ENCODE assay signal across 1 worm cellular context in the genomic region with DNA sequence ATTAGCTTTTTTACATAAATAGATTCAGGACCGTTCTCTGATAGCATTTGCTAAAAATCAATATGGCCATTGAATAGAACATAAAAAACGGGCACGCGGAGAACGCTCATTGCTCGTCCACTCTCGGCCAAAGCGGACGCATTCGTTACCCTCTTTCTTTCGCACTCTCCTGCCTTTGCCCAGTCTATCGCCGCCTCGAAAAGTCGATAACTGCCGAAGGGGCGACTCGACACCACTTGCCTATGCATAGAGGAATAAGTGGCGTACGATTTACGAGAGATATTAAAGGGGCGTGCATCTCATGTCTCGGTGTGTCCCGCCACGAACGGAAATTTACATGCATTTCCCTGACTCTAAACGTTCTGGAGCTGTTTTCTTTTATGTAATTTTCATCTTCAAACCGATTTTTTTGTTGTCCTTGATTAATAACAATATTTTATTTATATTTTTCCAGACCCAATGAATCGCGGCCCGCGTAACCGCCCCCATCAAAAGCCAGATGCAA.
A peak's percentile ranks its signal among the peaks of the same experiment; 100 is the strongest.
TF ChIP-seq lines count a peak whose summit lies in the region.

A gene (plus strand): TSS at position 455 of the 505 bp plus-strand sequence.

TF ChIP-seq in whole organism, L1 larva, 84 proteins besides CTCF, POLR2A, EP300 and RAD21 (continued from another document):
- TF ChIP-seq hlh-17 (GFP tag; optimal IDR thresholded peaks at IDR 0.05; lab: Kevin White, UChicago; ENCODE audit: borderline replicate concordance) (no peak), ztf-4 (tag; optimal IDR thresholded peaks at IDR 0.05; lab: Kevin White, UChicago) (no peak), grh-1 (GFP tag; IDR thresholded peaks at IDR 0.05; lab: Robert Waterston, UW) (no peak), ces-1 (GFP tag; optimal IDR thresholded peaks at IDR 0.05; lab: Kevin White, UChicago) (no peak), snu-23 (GFP tag; optimal IDR thresholded peaks at IDR 0.05; lab: Kevin White, UChicago) (peak; percentile 40), egl-13 (tag; optimal IDR thresholded peaks at IDR 0.05; lab: Kevin White, UChicago) (peak; percentile 22), lin-35 (GFP tag; optimal IDR thresholded peaks at IDR 0.05; lab: Kevin White, UChicago) (peak in 1 of 2 experiments; percentile 23), C16A3.4 (tag; optimal IDR thresholded peaks at IDR 0.05; lab: Kevin White, UChicago) (no peak), fkh-8 (tag; optimal IDR thresholded peaks at IDR 0.05; lab: Kevin White, UChicago) (peak; percentile 31), F16B12.6 (tag; optimal IDR thresholded peaks at IDR 0.05; lab: Kevin White, UChicago) (no peak), mep-1 (tag; optimal IDR thresholded peaks at IDR 0.05; lab: Kevin White, UChicago) (peak; percentile 34), unc-130 (tag; optimal IDR thresholded peaks at IDR 0.05; lab: Kevin White, UChicago) (no peak), aha-1 (tag; optimal IDR thresholded peaks at IDR 0.05; lab: Kevin White, UChicago) (no peak), xbp-1 (tag; optimal IDR thresholded peaks at IDR 0.05; lab: Kevin White, UChicago) (peak; percentile 12), swsn-7 (tag; optimal IDR thresholded peaks at IDR 0.05; lab: Kevin White, UChicago) (peak; percentile 27), alr-1 (tag; optimal IDR thresholded peaks at IDR 0.05; lab: Kevin White, UChicago; ENCODE audit: borderline replicate concordance) (no peak), nhr-12 (tag; optimal IDR thresholded peaks at IDR 0.05; lab: Kevin White, UChicago) (no peak), jun-1 (tag; optimal IDR thresholded peaks at IDR 0.05; lab: Kevin White, UChicago) (no peak), lsy-2 (tag; optimal IDR thresholded peaks at IDR 0.05; lab: Kevin White, UChicago) (peak in 1 of 2 experiments; percentile 12), skn-1 (tag; optimal IDR thresholded peaks at IDR 0.05; lab: Kevin White, UChicago) (no peak), fkh-10 (GFP tag; optimal IDR thresholded peaks at IDR 0.05; lab: Kevin White, UChicago) (no peak), efl-3 (GFP tag; optimal IDR thresholded peaks at IDR 0.05; lab: Kevin White, UChicago) (no peak), nhr-19 (GFP tag; conservative IDR thresholded peaks at IDR 0.05; lab: Robert Waterston, UW) (no peak), lin-39 (tag; optimal IDR thresholded peaks at IDR 0.05; lab: Kevin White, UChicago) (no peak), efl-1 (optimal IDR thresholded peaks at IDR 0.05; lab: Kevin White, UChicago) (no peak), efl-1 (GFP tag; optimal IDR thresholded peaks at IDR 0.05 in 1 of 2; lab: Kevin White, UChicago) (peak; percentile 1 to 14), nhr-20 (tag; optimal IDR thresholded peaks at IDR 0.05; lab: Kevin White, UChicago) (peak; percentile 4), sox-4 (tag; optimal IDR thresholded peaks at IDR 0.05; lab: Kevin White, UChicago) (no peak), nhr-76 (tag; optimal IDR thresholded peaks at IDR 0.05; lab: Kevin White, UChicago) (no peak), irx-1 (tag; optimal IDR thresholded peaks at IDR 0.05; lab: Kevin White, UChicago) (no peak), ceh-88 (GFP tag; IDR thresholded peaks at IDR 0.05; lab: Robert Waterston, UW) (no peak), ets-5 (GFP tag; IDR thresholded peaks at IDR 0.05; lab: Robert Waterston, UW) (no peak), unc-98 (GFP tag; IDR thresholded peaks at IDR 0.05; lab: Robert Waterston, UW) (no peak), nhr-90 (tag; optimal IDR thresholded peaks at IDR 0.05; lab: Kevin White, UChicago; ENCODE audit: poor library complexity) (no peak), ceh-63 (GFP tag; optimal IDR thresholded peaks at IDR 0.05; lab: Kevin White, UChicago) (no peak), nhr-11 (tag; optimal IDR thresholded peaks at IDR 0.05; lab: Kevin White, UChicago) (no peak), lir-3 (tag; optimal IDR thresholded peaks at IDR 0.05; lab: Kevin White, UChicago; ENCODE audit: poor library complexity) (no peak), ztf-11 (tag; optimal IDR thresholded peaks at IDR 0.05; lab: Kevin White, UChicago) (peak in 1 of 2 experiments; percentile 59), nhr-237 (tag; optimal IDR thresholded peaks at IDR 0.05; lab: Kevin White, UChicago) (no peak), egl-27 (tag; optimal IDR thresholded peaks at IDR 0.05; lab: Kevin White, UChicago) (no peak), nhr-71 (tag; optimal IDR thresholded peaks at IDR 0.05; lab: Kevin White, UChicago) (peak; percentile 30), hpl-2 (GFP tag; optimal IDR thresholded peaks at IDR 0.05; lab: Kevin White, UChicago) (no peak), unc-62 (GFP tag; optimal IDR thresholded peaks at IDR 0.05; lab: Kevin White, UChicago) (no peak), elt-2 (tag; optimal IDR thresholded peaks at IDR 0.05; lab: Kevin White, UChicago) (no peak), elt-3 (tag; optimal IDR thresholded peaks at IDR 0.05; lab: Kevin White, UChicago) (no peak), nhr-47 (tag; optimal IDR thresholded peaks at IDR 0.05; lab: Kevin White, UChicago) (peak; percentile 10), hlh-4 (tag; optimal IDR thresholded peaks at IDR 0.05; lab: Kevin White, UChicago) (no peak), lin-15B (tag; optimal IDR thresholded peaks at IDR 0.05; lab: Kevin White, UChicago) (no peak), ceh-90 (tag; optimal IDR thresholded peaks at IDR 0.05; lab: Kevin White, UChicago) (no peak), ama-1 (optimal IDR thresholded peaks at IDR 0.05; lab: Kevin White, UChicago) (no peak), ceh-82 (tag; optimal IDR thresholded peaks at IDR 0.05; lab: Kevin White, UChicago) (peak in 1 of 3 experiments; percentile 18), mdl-1 (tag; optimal IDR thresholded peaks at IDR 0.05; lab: Kevin White, UChicago) (peak in 1 of 2 experiments; percentile 2), lin-14 (GFP tag; optimal IDR thresholded peaks at IDR 0.05; lab: Kevin White, UChicago) (peak; percentile 86), mab-9 (GFP tag; IDR thresholded peaks at IDR 0.05; lab: Robert Waterston, UW) (no peak), dpl-1 (GFP tag; optimal IDR thresholded peaks at IDR 0.05; lab: Kevin White, UChicago) (no peak), dsc-1 (tag; optimal IDR thresholded peaks at IDR 0.05; lab: Kevin White, UChicago) (no peak), pqm-1 (tag; optimal IDR thresholded peaks at IDR 0.05; lab: Kevin White, UChicago) (no peak), nhr-85 (tag; lab: Kevin White, UChicago) (no peak), snpc-4 (tag; optimal IDR thresholded peaks at IDR 0.05; lab: Kevin White, UChicago) (peak; percentile 15), Y116A8C.19 (tag; optimal IDR thresholded peaks at IDR 0.05; lab: Kevin White, UChicago; ENCODE audit: borderline replicate concordance) (no peak), rnt-1 (tag; optimal IDR thresholded peaks at IDR 0.05; lab: Kevin White, UChicago) (no peak)
